Fruit fly (Drosophila melanogaster): ENCODE results near the gene TAF1B.

Gene TAF1B

dm6 chr3R:10168483-10169064 is 24.6 kb upstream of the TAF1B start:
- TF ChIP-seq sens (GFP tag) (peak; percentile 87), CG6813 (GFP tag; optimal IDR thresholded peaks at IDR 0.05) (no peak), Sox102F (GFP tag; optimal IDR thresholded peaks at IDR 0.05) (peak; percentile 50), Chrac-16 (GFP tag; optimal IDR thresholded peaks at IDR 0.05) (peak; percentile 4), fd64A (GFP tag; optimal IDR thresholded peaks at IDR 0.05) (peak; percentile 16), fru (optimal IDR thresholded peaks at IDR 0.05) (no peak), CG32767 (GFP tag; IDR thresholded peaks at IDR 0.05) (no peak), HLHmδ (GFP tag; optimal IDR thresholded peaks at IDR 0.05) (no peak), Usf (GFP tag; optimal IDR thresholded peaks at IDR 0.05) (peak; percentile 23), CG16779 (GFP tag; IDR thresholded peaks at IDR 0.05) (0 out of 2 replicates have a peak, but pooled peaks have one; percentile 13), Scr (GFP tag; IDR thresholded peaks at IDR 0.05; ENCODE audit: partially characterized antibody) (no peak), CG31224 (GFP tag; IDR thresholded peaks at IDR 0.05) (peak; percentile 44; the same call in 1 of the 2 replicates), CG6689 (GFP tag; IDR thresholded peaks at IDR 0.05) (peak; percentile 42; the same call in 1 of the 2 replicates), CG7372 (GFP tag; IDR thresholded peaks at IDR 0.05) (no peak), Fer3 (tag; optimal IDR thresholded peaks at IDR 0.05) (peak; percentile 37), CG16815 (GFP tag; optimal IDR thresholded peaks at IDR 0.05) (no peak), CG3995 (GFP tag; optimal IDR thresholded peaks at IDR 0.05) (no peak), Hmx (GFP tag; optimal IDR thresholded peaks at IDR 0.05) (no peak), CG4617 (GFP tag; optimal IDR thresholded peaks at IDR 0.05; ENCODE audit: borderline replicate concordance) (no peak), CG34376 (GFP tag; optimal IDR thresholded peaks at IDR 0.05) (no peak), tap (tag; optimal IDR thresholded peaks at IDR 0.05) (peak; percentile 24), CG16813 (GFP tag; IDR thresholded peaks at IDR 0.05; ENCODE audit: partially characterized antibody) (no peak), ATbp (GFP tag; optimal IDR thresholded peaks at IDR 0.05) (peak; percentile 22), cato (GFP tag; optimal IDR thresholded peaks at IDR 0.05; ENCODE audit: borderline replicate concordance) (no peak), crol (GFP tag; IDR thresholded peaks at IDR 0.05) (no peak), Lhr (GFP tag; optimal IDR thresholded peaks at IDR 0.05) (no peak), Hr78 (GFP tag; optimal IDR thresholded peaks at IDR 0.05) (no peak), mam (GFP tag; optimal IDR thresholded peaks at IDR 0.05) (peak; percentile 32), CG13775 (GFP tag; optimal IDR thresholded peaks at IDR 0.05) (peak; percentile 10), shn (GFP tag; optimal IDR thresholded peaks at IDR 0.05) (no peak), crc (GFP tag; optimal IDR thresholded peaks at IDR 0.05) (peak; percentile 52), nau (GFP tag; optimal IDR thresholded peaks at IDR 0.05) (no peak), CG6791 (GFP tag; IDR thresholded peaks at IDR 0.05; ENCODE audit: partially characterized antibody) (no peak), Eip74EF (GFP tag; optimal IDR thresholded peaks at IDR 0.05) (no peak), Awh (GFP tag; IDR thresholded peaks at IDR 0.05) (0 out of 2 replicates have a peak, but pooled peaks have one; percentile 7), CG17829 (tag; optimal IDR thresholded peaks at IDR 0.05) (no peak), CG12744 (GFP tag; optimal IDR thresholded peaks at IDR 0.05) (peak; percentile 42), Dek (tag; optimal IDR thresholded peaks at IDR 0.05) (peak; percentile 12), stwl (tag; optimal IDR thresholded peaks at IDR 0.05) (no peak), Max (GFP tag; optimal IDR thresholded peaks at IDR 0.05) (no peak), chif (GFP tag; optimal IDR thresholded peaks at IDR 0.05) (peak; percentile 17 to 26), dati (GFP tag; IDR thresholded peaks at IDR 0.05) (no peak), CG18619 (GFP tag; optimal IDR thresholded peaks at IDR 0.05) (peak; percentile 35), Poxn (GFP tag; IDR thresholded peaks at IDR 0.05) (no peak), CG14965 (GFP tag; optimal IDR thresholded peaks at IDR 0.05; ENCODE audit: borderline replicate concordance) (no peak), CG12942 (GFP tag; optimal IDR thresholded peaks at IDR 0.05) (no peak), Dll (GFP tag; IDR thresholded peaks at IDR 0.05; ENCODE audit: partially characterized antibody) (no peak), gsb-n (tag; optimal IDR thresholded peaks at IDR 0.05) (peak; percentile 17), Dbx (GFP tag; IDR thresholded peaks at IDR 0.05) (peak; percentile 51; the same call in 1 of the 3 replicates)
